Fruit fly (Drosophila melanogaster) Kc167 (cell line): ENCODE measurements around the gene CG42587.
"Not testable (repeated sequence)": the region's sequence is repeated elsewhere in the genome, so short reads cannot be mapped to it uniquely, and the experiment has no call there.

Experiments
- Myc ChIP-seq: fragments of >200 bp; optimal IDR thresholded peaks from 2 replicates; lab custom pipeline; 2017; ENCODE audit warnings: missing external identifiers
- h ChIP-seq: fragments of >200 bp; optimal IDR thresholded peaks from 3 replicates; lab custom pipeline; 2018; ENCODE audit warnings: missing external identifiers
- insv ChIP-seq: fragments of >200 bp; optimal IDR thresholded peaks from 3 replicates; lab custom pipeline; 2018; ENCODE audit warnings: missing external identifiers
- psq ChIP-seq: fragments of >200 bp; optimal IDR thresholded peaks from 2 replicates; lab custom pipeline; 2017; ENCODE audit warnings: missing external identifiers

- not testable (repeated sequence) for TF ChIP-seq h (lab: Kevin White, UChicago); Myc (lab: Kevin White, UChicago); psq; insv (lab: Kevin White, UChicago)
These were observed 7.3 kb downstream of the CG42587 start, which contains the start of gene CG31775 for dm6 chr2L:14737669-14738068.
